Fruit fly (Drosophila melanogaster) whole organism: ENCODE data around the gene Vha26.

Experiments
- CG8478 ChIP-seq: fragments of >200 bp; optimal IDR thresholded peaks from 2 replicates; lab custom pipeline; 2018; ENCODE audit warnings: inconsistent platforms
- pan ChIP-seq: fragments of >200 bp; optimal IDR thresholded peaks from 2 replicates; lab custom pipeline; 2017
- psq ChIP-seq: fragments of >200 bp; optimal IDR thresholded peaks from 2 replicates; lab custom pipeline; 2017
- usp ChIP-seq: fragments of >200 bp; optimal IDR thresholded peaks from 2 replicates; lab custom pipeline; 2017; ENCODE audit warnings: missing biosample characterization, missing genetic modification characterization, mixed read lengths

DNA sequence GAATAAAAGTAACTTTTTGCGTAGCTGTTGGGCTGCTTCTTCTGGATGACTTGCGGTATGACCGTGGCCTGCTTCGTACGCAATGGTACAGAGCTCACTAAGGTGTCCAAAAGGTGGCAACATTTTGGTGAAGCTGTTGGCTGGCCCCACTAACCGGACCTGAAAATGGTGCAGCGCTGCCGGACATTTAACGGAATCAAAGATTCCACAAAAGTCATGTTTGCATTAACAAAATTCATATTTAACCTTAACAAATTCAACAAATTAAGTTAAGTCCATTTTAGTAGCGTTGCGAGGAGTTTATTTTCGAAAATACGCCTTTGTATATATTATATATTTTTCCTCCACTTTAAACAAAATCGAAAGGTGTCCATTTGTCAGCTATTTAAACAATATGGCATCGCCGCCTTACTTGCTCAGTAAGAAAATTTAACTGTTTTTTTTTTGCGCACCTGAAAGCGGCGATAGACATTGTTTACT lies 9.5 kb downstream of the Vha26 start, which contains the start of the genes kra and SecS:
- no peak for TF ChIP-seq psq (lab: Kevin White, UChicago)
- TF ChIP-seq CG8478 = no peak
- no peak for TF ChIP-seq usp
- no peak for TF ChIP-seq pan (lab: Kevin White, UChicago)
